Worm (Caenorhabditis elegans): Measurements from ENCODE around the gene T05A7.12.

T05A7.12 gene

ce11 chrII:4693129-4693528 lies 30.0 kb upstream of the T05A7.12 start, which contains the start of gene F10G7.5:
Gene F10G7.5 (plus strand): TSS chrII:4693414.
- no peak for TF ChIP-seq unc-62 (GFP tag; optimal IDR thresholded peaks at IDR 0.05)
- no peak for TF ChIP-seq aly-2 (tag; optimal IDR thresholded peaks at IDR 0.05)
- TF ChIP-seq F13H6.1 (tag; optimal IDR thresholded peaks at IDR 0.05), result peak; percentile 11
- TF ChIP-seq fos-1 (tag; optimal IDR thresholded peaks at IDR 0.05), result peak; percentile 49
- TF ChIP-seq gmeb-1 (tag; optimal IDR thresholded peaks at IDR 0.05), result no peak
- no peak for TF ChIP-seq ztf-4 (tag; optimal IDR thresholded peaks at IDR 0.05)
- TF ChIP-seq nhr-25 (tag; optimal IDR thresholded peaks at IDR 0.05), result no peak
- no peak for TF ChIP-seq ama-1 (optimal IDR thresholded peaks at IDR 0.05)
- TF ChIP-seq sma-9 (GFP tag; optimal IDR thresholded peaks at IDR 0.05), result peak; percentile 27
- no peak for TF ChIP-seq sma-9 (tag; optimal IDR thresholded peaks at IDR 0.05)
- peak; percentile 17 for TF ChIP-seq crh-2 (tag; optimal IDR thresholded peaks at IDR 0.05)
- peak in 1 of 2 experiments; percentile 8 for TF ChIP-seq mdl-1 (tag; optimal IDR thresholded peaks at IDR 0.05)
- peak in 1 of 2 experiments; percentile 60 for TF ChIP-seq lsy-2 (tag; optimal IDR thresholded peaks at IDR 0.05)
- TF ChIP-seq C34F6.9 (tag; optimal IDR thresholded peaks at IDR 0.05), result peak; percentile 42

ce11 chrII:4689477-4689876 lies 26.4 kb upstream of the T05A7.12 start, which contains the start of gene F10G7.12:
Gene F10G7.12 (plus strand): TSS chrII:4689777.
- no peak for TF ChIP-seq nhr-21 (tag; optimal IDR thresholded peaks at IDR 0.05)
- no peak for TF ChIP-seq zag-1 (tag; optimal IDR thresholded peaks at IDR 0.05)
- no peak for TF ChIP-seq nhr-23 (tag; optimal IDR thresholded peaks at IDR 0.05)
- no peak for TF ChIP-seq snpc-4 (tag; optimal IDR thresholded peaks at IDR 0.05)

- TF ChIP-seq elt-1 (tag; optimal IDR thresholded peaks at IDR 0.05), result no peak
- no peak for TF ChIP-seq unc-39 (tag; optimal IDR thresholded peaks at IDR 0.05)
- TF ChIP-seq F13H6.1 (tag; optimal IDR thresholded peaks at IDR 0.05), result no peak
- no peak for TF ChIP-seq ceh-82 (tag; optimal IDR thresholded peaks at IDR 0.05)
- no peak for TF ChIP-seq unc-55 (GFP tag; optimal IDR thresholded peaks at IDR 0.05)
- no peak for TF ChIP-seq ztf-11 (tag; optimal IDR thresholded peaks at IDR 0.05)
- no peak for TF ChIP-seq egl-27 (tag; optimal IDR thresholded peaks at IDR 0.05)
- no peak for TF ChIP-seq mab-5 (tag; optimal IDR thresholded peaks at IDR 0.05)
- no peak for TF ChIP-seq nhr-10 (tag; optimal IDR thresholded peaks at IDR 0.05)
- TF ChIP-seq lsy-2 (tag; optimal IDR thresholded peaks at IDR 0.05), result no peak
- TF ChIP-seq lin-11 (tag; optimal IDR thresholded peaks at IDR 0.05), result no peak
- no peak for TF ChIP-seq dmd-4 (tag; optimal IDR thresholded peaks at IDR 0.05)
- TF ChIP-seq ztf-4 (tag; optimal IDR thresholded peaks at IDR 0.05), result no peak
- no peak for TF ChIP-seq nhr-23 (tag; optimal IDR thresholded peaks at IDR 0.05)
Observed at ce11 chrII:4686941-4687340, 23.9 kb upstream of the T05A7.12 start, which contains the start of gene sre-39. Gene sre-39 (plus strand): TSS chrII:4687241.

ce11 chrII:4684852-4685251 lies 21.8 kb upstream of the T05A7.12 start:
- TF ChIP-seq ztf-11 (tag; optimal IDR thresholded peaks at IDR 0.05) (no peak), ztf-4 (tag; optimal IDR thresholded peaks at IDR 0.05) (no peak), skn-1 (tag; optimal IDR thresholded peaks at IDR 0.05) (no peak), R02D3.7 (tag; optimal IDR thresholded peaks at IDR 0.05) (no peak), mbf-1 (tag; optimal IDR thresholded peaks at IDR 0.05) (no peak)

- TF ChIP-seq dmd-4 (tag; optimal IDR thresholded peaks at IDR 0.05) (no peak), zag-1 (tag; optimal IDR thresholded peaks at IDR 0.05) (no peak), nhr-21 (tag; optimal IDR thresholded peaks at IDR 0.05) (no peak), skn-1 (tag; optimal IDR thresholded peaks at IDR 0.05) (no peak), ztf-1 (GFP tag; conservative IDR thresholded peaks at IDR 0.05) (no peak), aly-2 (tag; optimal IDR thresholded peaks at IDR 0.05) (no peak), F13H6.1 (tag; optimal IDR thresholded peaks at IDR 0.05) (no peak)
Observed at ce11 chrII:4683693-4684092, 20.6 kb upstream of the T05A7.12 start, which contains the start of gene sre-40. Gene sre-40 (minus strand): TSS chrII:4683793.

- no peak for TF ChIP-seq mdl-1 (tag; optimal IDR thresholded peaks at IDR 0.05)
- no peak for TF ChIP-seq ama-1 (optimal IDR thresholded peaks at IDR 0.05)
- TF ChIP-seq nhr-11 (tag; optimal IDR thresholded peaks at IDR 0.05), result no peak
- no peak for TF ChIP-seq lin-11 (tag; optimal IDR thresholded peaks at IDR 0.05)
- no peak for TF ChIP-seq nhr-129 (tag; optimal IDR thresholded peaks at IDR 0.05)
- TF ChIP-seq dmd-4 (tag; optimal IDR thresholded peaks at IDR 0.05), result no peak
Observed at ce11 chrII:4681391-4681790, 18.3 kb upstream of the T05A7.12 start, which contains the start of gene T05A7.7. Gene T05A7.7 (minus strand): TSS chrII:4681491.

Data from whole organism, L2 larva.